Fruit fly (Drosophila melanogaster) whole organism, embryonic: ENCODE measurements around the gene CG6041.

ENCODE experiments used
- Abd-B ChIP-seq: fragments of 200-800 bp; sonication (Bioruptor generic); optimal IDR thresholded peaks from 2 replicates; lab custom pipeline; 2018; ENCODE audit warnings: missing biosample characterization, mild to moderate bottlenecking, missing genetic modification characterization, moderate library complexity
- Ada2b ChIP-seq: fragments of 200-800 bp; sonication (Bioruptor generic); IDR thresholded peaks from 2 replicates; pipeline ENCODE4 v1.3.6; 2022; ENCODE audit warnings: missing biosample characterization, missing genetic modification characterization
- Bgb ChIP-seq: fragments of 200-800 bp; sonication (Bioruptor generic); IDR thresholded peaks from 2 replicates; pipeline ENCODE4 v1.3.6; 2022; ENCODE audit warnings: missing biosample characterization, missing genetic modification characterization; ENCODE audit not compliant: partially characterized antibody
- CG10209 ChIP-seq: fragments of 200-800 bp; sonication (Bioruptor generic); optimal IDR thresholded peaks from 3 replicates; lab custom pipeline; 2017; ENCODE audit warnings: missing biosample characterization, mild to moderate bottlenecking, missing genetic modification characterization, missing genetic modification reagents
- CG10267 ChIP-seq: fragments of 200-800 bp; sonication (Bioruptor generic); optimal IDR thresholded peaks from 2 replicates; lab custom pipeline; 2018; ENCODE audit warnings: missing biosample characterization, mild to moderate bottlenecking, missing genetic modification characterization, moderate library complexity
- CG12942 ChIP-seq: fragments of 200-800 bp; sonication (Bioruptor generic); optimal IDR thresholded peaks from 3 replicates; lab custom pipeline; 2016; ENCODE audit warnings: missing biosample characterization, missing genetic modification characterization
- CG14014 ChIP-seq: fragments of 200-800 bp; sonication (Bioruptor generic); IDR thresholded peaks from 2 replicates; pipeline ENCODE4 v1.3.6; 2022; ENCODE audit warnings: missing biosample characterization, missing genetic modification characterization
- CG15269 ChIP-seq: fragments of 200-800 bp; sonication (Bioruptor generic); optimal IDR thresholded peaks from 2 replicates; lab custom pipeline; 2018; ENCODE audit warnings: missing biosample characterization, mild to moderate bottlenecking, missing genetic modification characterization, moderate library complexity
- CG15514 ChIP-seq: fragments of 200-800 bp; sonication (Bioruptor generic); optimal IDR thresholded peaks from 3 replicates; lab custom pipeline; 2017; ENCODE audit warnings: missing biosample characterization, missing genetic modification characterization, mild to moderate bottlenecking, moderate library complexity, missing genetic modification reagents
- CG16813 ChIP-seq: fragments of 200-800 bp; sonication (Bioruptor generic); IDR thresholded peaks from 3 replicates; pipeline ENCODE4 v1.3.6; 2022; ENCODE audit warnings: missing biosample characterization, missing genetic modification characterization; ENCODE audit not compliant: partially characterized antibody
- CG17361 ChIP-seq: fragments of 200-800 bp; sonication (Bioruptor generic); IDR thresholded peaks from 3 replicates; pipeline ENCODE4 v1.3.6; 2022; ENCODE audit warnings: missing biosample characterization, missing genetic modification characterization
- CG2202 ChIP-seq: fragments of 200-800 bp; sonication (Bioruptor generic); optimal IDR thresholded peaks from 2 replicates; lab custom pipeline; 2018; ENCODE audit warnings: missing biosample characterization, mild to moderate bottlenecking, missing genetic modification characterization
- CG2889 ChIP-seq: fragments of 200-800 bp; sonication (Bioruptor generic); IDR thresholded peaks from 3 replicates; pipeline ENCODE4 v1.3.6; 2022; ENCODE audit warnings: missing biosample characterization, missing genetic modification characterization
- CG32767 ChIP-seq: fragments of 200-800 bp; sonication (Bioruptor generic); IDR thresholded peaks from 2 replicates; pipeline ENCODE4 v1.3.6; 2022; ENCODE audit warnings: missing biosample characterization, missing genetic modification characterization
- CG4404 ChIP-seq: fragments of 200-800 bp; sonication (Bioruptor generic); IDR thresholded peaks from 2 replicates; pipeline ENCODE4 v1.3.6; 2022; ENCODE audit warnings: missing biosample characterization, missing genetic modification characterization
- CG5953 ChIP-seq: fragments of 200-800 bp; sonication (Bioruptor generic); IDR thresholded peaks from 2 replicates; pipeline ENCODE4 v1.3.6; 2022; ENCODE audit warnings: missing biosample characterization, missing genetic modification characterization
- CG6813 ChIP-seq: fragments of 200-800 bp; sonication (Bioruptor generic); optimal IDR thresholded peaks from 2 replicates; lab custom pipeline; 2017; ENCODE audit warnings: missing biosample characterization, missing genetic modification characterization, mild to moderate bottlenecking, moderate library complexity, missing genetic modification reagents
- CG7271 ChIP-seq: fragments of 200-800 bp; sonication (Bioruptor generic); optimal IDR thresholded peaks from 2 replicates; lab custom pipeline; 2018; ENCODE audit warnings: missing biosample characterization, mild to moderate bottlenecking, missing genetic modification characterization, moderate library complexity
- CG8924 ChIP-seq: fragments of 200-800 bp; optimal IDR thresholded peaks from 3 replicates; lab custom pipeline; 2019; ENCODE audit warnings: missing biosample characterization, mild to moderate bottlenecking, missing genetic modification characterization, moderate library complexity
- CG9609 ChIP-seq: fragments of 200-800 bp; sonication (Bioruptor generic); optimal IDR thresholded peaks from 3 replicates; lab custom pipeline; 2016; ENCODE audit warnings: missing biosample characterization, missing genetic modification characterization
- CG9932 ChIP-seq: fragments of 200-800 bp; sonication (Bioruptor generic); IDR thresholded peaks from 2 replicates; pipeline ENCODE4 v1.3.6; 2022; ENCODE audit warnings: missing biosample characterization, missing genetic modification characterization
- D ChIP-seq, 2 experiments: fragments of 200-800 bp in 1 of 2; fragments of >200 bp in 1 of 2; sonication (Bioruptor generic) in 1 of 2; optimal IDR thresholded peaks; 2 replicates in 1 of 2; 3 replicates in 1 of 2; lab custom pipeline; 2017; ENCODE audit warnings: mild to moderate bottlenecking in 1 of 2, missing biosample characterization in 1 of 2, missing genetic modification characterization in 1 of 2, missing genetic modification reagents in 1 of 2
- Fer3 ChIP-seq: fragments of 200-800 bp; sonication (Bioruptor generic); optimal IDR thresholded peaks from 2 replicates; lab custom pipeline; 2018; ENCODE audit warnings: missing biosample characterization, mild to moderate bottlenecking, missing genetic modification characterization, moderate library complexity
- Hey ChIP-seq: fragments of 200-800 bp; sonication (Bioruptor generic); optimal IDR thresholded peaks from 3 replicates; lab custom pipeline; 2018; ENCODE audit warnings: missing biosample characterization, mild to moderate bottlenecking, missing genetic modification characterization
- Hr3 ChIP-seq: fragments of 200-800 bp; sonication (Bioruptor generic); optimal IDR thresholded peaks from 3 replicates; lab custom pipeline; 2016; ENCODE audit warnings: missing biosample characterization, missing genetic modification characterization
- Hr78 ChIP-seq, 2 experiments: fragments of 200-800 bp in 1 of 2; fragments of >200 bp in 1 of 2; sonication (Bioruptor generic) in 1 of 2; optimal IDR thresholded peaks; 2 replicates each; lab custom pipeline; 2017 to 2019; ENCODE audit warnings: missing biosample characterization in 2 of 2, missing genetic modification characterization in 2 of 2, mild to moderate bottlenecking in 1 of 2, moderate library complexity in 1 of 2
- MBD-R2 ChIP-seq: fragments of 200-800 bp; sonication (Bioruptor generic); IDR thresholded peaks from 2 replicates; pipeline ENCODE4 v1.3.6; 2022; ENCODE audit warnings: missing biosample characterization, missing genetic modification characterization
- NFAT ChIP-seq: fragments of 200-800 bp; sonication (Bioruptor generic); IDR thresholded peaks from 2 replicates; pipeline ENCODE4 v1.3.6; 2022; ENCODE audit warnings: missing biosample characterization, missing genetic modification characterization
- NK7.1 ChIP-seq: fragments of 200-800 bp; sonication (Bioruptor generic); optimal IDR thresholded peaks from 3 replicates; lab custom pipeline; 2016; ENCODE audit warnings: missing biosample characterization, missing genetic modification characterization
- Sox100B ChIP-seq: fragments of 200-800 bp; sonication (Bioruptor generic); optimal IDR thresholded peaks from 3 replicates; lab custom pipeline; 2018; ENCODE audit warnings: missing biosample characterization, mild to moderate bottlenecking, missing genetic modification characterization
- btn ChIP-seq: fragments of 200-800 bp; sonication (Bioruptor generic); optimal IDR thresholded peaks from 2 replicates; lab custom pipeline; 2016; ENCODE audit warnings: missing biosample characterization, missing genetic modification characterization
- chif ChIP-seq, 2 experiments: fragments of 200-800 bp; sonication (Bioruptor generic); optimal IDR thresholded peaks; 3 replicates each; lab custom pipeline; 2016; ENCODE audit warnings: missing biosample characterization in 2 of 2, missing genetic modification characterization in 2 of 2
- chm ChIP-seq: fragments of 200-800 bp; sonication (Bioruptor generic); IDR thresholded peaks from 2 replicates; pipeline ENCODE4 v1.3.6; 2022; ENCODE audit warnings: missing biosample characterization, missing genetic modification characterization
- cwo ChIP-seq: fragments of 200-800 bp; sonication (Bioruptor generic); optimal IDR thresholded peaks from 3 replicates; lab custom pipeline; 2017; ENCODE audit warnings: missing biosample characterization, missing genetic modification characterization, mild to moderate bottlenecking, moderate library complexity, missing genetic modification reagents
- dati ChIP-seq: fragments of 200-800 bp; sonication (Bioruptor generic); IDR thresholded peaks from 2 replicates; pipeline ENCODE4 v1.3.6; 2022; ENCODE audit warnings: missing biosample characterization, missing genetic modification characterization
- ems ChIP-seq: fragments of 200-800 bp; sonication (Bioruptor generic); optimal IDR thresholded peaks from 3 replicates; lab custom pipeline; 2016; ENCODE audit warnings: missing biosample characterization, missing genetic modification characterization
- jumu ChIP-seq: fragments of 200-800 bp; sonication (Bioruptor generic); optimal IDR thresholded peaks from 3 replicates; lab custom pipeline; 2016; ENCODE audit warnings: missing biosample characterization, missing genetic modification characterization
- kay ChIP-seq: fragments of 200-800 bp; sonication (Bioruptor generic); optimal IDR thresholded peaks from 2 replicates; lab custom pipeline; 2016; ENCODE audit warnings: missing biosample characterization, missing genetic modification characterization
- knrl ChIP-seq: fragments of 200-800 bp; sonication (Bioruptor generic); IDR thresholded peaks from 3 replicates; pipeline ENCODE4 v1.3.6; 2022; ENCODE audit warnings: missing biosample characterization, missing genetic modification characterization; ENCODE audit not compliant: partially characterized antibody
- prd ChIP-seq, 3 experiments: fragments of >200 bp in 2 of 3; fragments of 200-800 bp in 1 of 3; sonication (Bioruptor generic) in 1 of 3; optimal IDR thresholded peaks in 2 of 3; IDR thresholded peaks in 1 of 3; 2 replicates in 2 of 3; 3 replicates in 1 of 3; pipeline versions ENCODE4 v1.3.6 to Lab custom; 2017 to 2022; ENCODE audit warnings: missing biosample characterization in 1 of 3, missing genetic modification characterization in 1 of 3
- psq ChIP-seq: fragments of 200-800 bp; sonication (Bioruptor generic); optimal IDR thresholded peaks from 2 replicates; lab custom pipeline; 2017; ENCODE audit warnings: missing biosample characterization, missing genetic modification characterization
- pzg ChIP-seq: fragments of 200-800 bp; sonication (Bioruptor generic); optimal IDR thresholded peaks from 3 replicates; lab custom pipeline; 2018; ENCODE audit warnings: missing biosample characterization, mild to moderate bottlenecking, missing genetic modification characterization, moderate library complexity
- schlank ChIP-seq: fragments of 200-800 bp; sonication (Bioruptor generic); optimal IDR thresholded peaks from 2 replicates; lab custom pipeline; 2018; ENCODE audit warnings: missing biosample characterization, mild to moderate bottlenecking, missing genetic modification characterization
- sob ChIP-seq: fragments of 200-800 bp; sonication (Bioruptor generic); IDR thresholded peaks from 2 replicates; pipeline ENCODE4 v1.3.6; 2022; ENCODE audit warnings: missing biosample characterization, missing genetic modification characterization
- tgo ChIP-seq: fragments of 200-800 bp; sonication (Bioruptor generic); IDR thresholded peaks from 3 replicates; pipeline ENCODE4 v1.3.6; 2022; ENCODE audit warnings: missing biosample characterization, missing genetic modification characterization
- tup ChIP-seq: fragments of 200-800 bp; sonication (Bioruptor generic); optimal IDR thresholded peaks from 2 replicates; lab custom pipeline; 2016; ENCODE audit warnings: missing biosample characterization, mild to moderate bottlenecking, missing genetic modification characterization, moderate library complexity
- tx ChIP-seq: fragments of 200-800 bp; sonication (Bioruptor generic); optimal IDR thresholded peaks from 2 replicates; lab custom pipeline; 2016; ENCODE audit warnings: missing biosample characterization, missing genetic modification characterization

The CG6041 gene

dm6 chrX:5969860-5970665 lies 22.1 kb downstream of the CG6041 start (continued):
- no peak for TF ChIP-seq pzg (GFP tag; lab: Kevin White, UChicago)
- TF ChIP-seq Fer3 (tag; lab: Kevin White, UChicago), result peak; percentile 22
- no peak for TF ChIP-seq dati
- peak; percentile 40 for TF ChIP-seq Sox100B
- TF ChIP-seq CG5953 (GFP tag; lab: Robert Waterston, UW), result no peak
- TF ChIP-seq CG6813 (GFP tag; lab: Kevin White, UChicago), result peak; percentile 16
- TF ChIP-seq CG9932, result peak; percentile 60
- TF ChIP-seq CG15514 (GFP tag; lab: Kevin White, UChicago), result no peak
- no peak for TF ChIP-seq CG16813
- peak; percentile 16; the same call in 1 of the 2 replicates for TF ChIP-seq CG14014 (GFP tag; lab: Robert Waterston, UW)
- TF ChIP-seq CG2202 (tag; lab: Kevin White, UChicago), result peak; percentile 11
- no peak for TF ChIP-seq MBD-R2 (GFP tag; lab: Robert Waterston, UW)
- no peak for TF ChIP-seq psq (GFP tag; lab: Kevin White, UChicago)
- TF ChIP-seq knrl (GFP tag; lab: Robert Waterston, UW), result no peak
- peak; percentile 53 for TF ChIP-seq CG10209 (GFP tag; lab: Kevin White, UChicago)
- no peak for TF ChIP-seq CG9609
- no peak for TF ChIP-seq schlank (tag; lab: Kevin White, UChicago)
- TF ChIP-seq Bgb (GFP tag; lab: Robert Waterston, UW), result no peak
- TF ChIP-seq NFAT (GFP tag; lab: Robert Waterston, UW), result no peak
- TF ChIP-seq CG4404 (GFP tag; lab: Robert Waterston, UW), result peak; percentile 36; the same call in 1 of the 2 replicates
- TF ChIP-seq D (optimal IDR thresholded peaks at IDR 0.05; lab: Kevin White, UChicago), result no peak
- TF ChIP-seq D (GFP tag; optimal IDR thresholded peaks at IDR 0.05; lab: Kevin White, UChicago), result peak; percentile 30
- TF ChIP-seq CG10267 (tag; lab: Kevin White, UChicago), result peak; percentile 14
- no peak for TF ChIP-seq CG7271
- TF ChIP-seq CG2889, result no peak; the same call in 2 of the 3 replicates
- TF ChIP-seq Hr78 (GFP tag; optimal IDR thresholded peaks at IDR 0.05; lab: Kevin White, UChicago), result no peak
- peak; percentile 56 for TF ChIP-seq CG15269 (tag; lab: Kevin White, UChicago)
- TF ChIP-seq cwo (GFP tag; lab: Kevin White, UChicago), result peak; percentile 32
- peak; percentile 79 for TF ChIP-seq CG17361 (GFP tag; lab: Robert Waterston, UW)
- TF ChIP-seq NK7.1, result no peak
- peak; percentile 47 for TF ChIP-seq Hr3 (GFP tag; lab: Kevin White, UChicago)
- TF ChIP-seq chm (GFP tag; lab: Robert Waterston, UW), result 0 out of 2 replicates have a peak, but pooled peaks have one; percentile 26
- no peak; the same call in 1 of the 2 replicates for TF ChIP-seq sob (GFP tag; lab: Robert Waterston, UW)
- no peak for TF ChIP-seq ems
- no peak for TF ChIP-seq tup (GFP tag; lab: Kevin White, UChicago)
- no peak for TF ChIP-seq CG12942
- no peak for TF ChIP-seq kay (GFP tag; lab: Kevin White, UChicago)
- no peak for TF ChIP-seq Hey (tag; lab: Kevin White, UChicago)
- 0 out of 2 replicates have a peak, but pooled peaks have one; percentile 9 for TF ChIP-seq Ada2b
- TF ChIP-seq jumu (GFP tag; lab: Kevin White, UChicago), result no peak
- TF ChIP-seq Abd-B (GFP tag; lab: Kevin White, UChicago), result peak; percentile 12
- no peak for TF ChIP-seq tx (GFP tag; lab: Kevin White, UChicago)
- TF ChIP-seq chif (GFP tag; optimal IDR thresholded peaks at IDR 0.05; lab: Kevin White, UChicago), result peak in 1 of 2 experiments; percentile 10
- no peak for TF ChIP-seq btn (GFP tag; lab: Kevin White, UChicago)
- peak; percentile 69 for TF ChIP-seq CG8924
- peak; percentile 38 for TF ChIP-seq tgo
- no peak for TF ChIP-seq CG32767
- TF ChIP-seq prd (optimal IDR thresholded peaks at IDR 0.05; lab: Kevin White, UChicago), result no peak
- peak; percentile 58 for TF ChIP-seq prd (GFP tag; IDR thresholded peaks at IDR 0.05; lab: Robert Waterston, UW)
